Worm (Caenorhabditis elegans): ENCODE data around the gene pqn-22.
A peak's percentile ranks its signal among the peaks of the same experiment; 100 is the strongest.
"Not testable (repeated sequence)": the region's sequence is repeated elsewhere in the genome, so short reads cannot be mapped to it uniquely, and the experiment has no call there.

pqn-22 gene

ce11 chrIV:6033539-6033938 is at the start of gene pqn-22:
TSS of gene pqn-22 (minus strand) at chrIV:6033639.
- not testable (repeated sequence) for TF ChIP-seq pag-3 (tag; optimal IDR thresholded peaks at IDR 0.05; ENCODE audit: borderline replicate concordance); nfya-1 (tag; optimal IDR thresholded peaks at IDR 0.05); pha-4 (tag; optimal IDR thresholded peaks at IDR 0.05)

ce11 chrIV:6079925-6080324 is 46.5 kb upstream of the pqn-22 start, which contains the start of gene ugt-19:
TSS of gene ugt-19 (minus strand) at chrIV:6079952.
- TF ChIP-seq elt-2 (tag; optimal IDR thresholded peaks at IDR 0.05) (peak; percentile 19), Y22D7AL.16 (tag; optimal IDR thresholded peaks at IDR 0.05) (no peak)

ce11 chrIV:6076128-6076527 is 42.7 kb upstream of the pqn-22 start, which contains the start of gene cpg-20:
TSS of gene cpg-20 (minus strand) at chrIV:6076228.
- TF ChIP-seq nhr-232 (tag; optimal IDR thresholded peaks at IDR 0.05), result no peak
- TF ChIP-seq ceh-24 (tag; optimal IDR thresholded peaks at IDR 0.05), result no peak
- TF ChIP-seq pqm-1 (tag; optimal IDR thresholded peaks at IDR 0.05), result no peak
- TF ChIP-seq ceh-14 (tag; optimal IDR thresholded peaks at IDR 0.05), result no peak
- no peak for TF ChIP-seq ama-1 (optimal IDR thresholded peaks at IDR 0.05)
- TF ChIP-seq che-1 (tag; optimal IDR thresholded peaks at IDR 0.05), result no peak
- no peak for TF ChIP-seq ceh-30 (tag; optimal IDR thresholded peaks at IDR 0.05)
- no peak for TF ChIP-seq odd-2 (tag; optimal IDR thresholded peaks at IDR 0.05)

ce11 chrIV:6071026-6071425 is 37.6 kb upstream of the pqn-22 start:
- peak; percentile 72 for TF ChIP-seq nfya-1 (tag; optimal IDR thresholded peaks at IDR 0.05)
- no peak for TF ChIP-seq unc-3 (GFP tag; conservative IDR thresholded peaks at IDR 0.05)
- TF ChIP-seq unc-3 (tag; optimal IDR thresholded peaks at IDR 0.05), result no peak

- TF ChIP-seq unc-86 (tag; optimal IDR thresholded peaks at IDR 0.05), result no peak
- TF ChIP-seq unc-42 (tag; optimal IDR thresholded peaks at IDR 0.05), result peak; percentile 89
- peak; percentile 47 for TF ChIP-seq fkh-10 (GFP tag; optimal IDR thresholded peaks at IDR 0.05)
Measured at ce11 chrIV:6065186-6065585, 31.7 kb upstream of the pqn-22 start.

- TF ChIP-seq unc-42 (tag; optimal IDR thresholded peaks at IDR 0.05) (no peak), ceh-9 (tag; optimal IDR thresholded peaks at IDR 0.05) (no peak), odd-2 (tag; optimal IDR thresholded peaks at IDR 0.05) (no peak), K02D7.2 (tag; optimal IDR thresholded peaks at IDR 0.05) (no peak), unc-3 (GFP tag; conservative IDR thresholded peaks at IDR 0.05) (no peak), unc-3 (tag; optimal IDR thresholded peaks at IDR 0.05) (no peak), K09A11.1 (tag; optimal IDR thresholded peaks at IDR 0.05; ENCODE audit: insufficient read depth) (no peak), lim-6 (tag; optimal IDR thresholded peaks at IDR 0.05) (no peak), ztf-16 (tag; optimal IDR thresholded peaks at IDR 0.05) (no peak), C38D4.7 (GFP tag; optimal IDR thresholded peaks at IDR 0.05) (no peak), gmeb-2 (tag; optimal IDR thresholded peaks at IDR 0.05) (no peak), ceh-6 (GFP tag; optimal IDR thresholded peaks at IDR 0.05) (no peak), pqm-1 (tag; optimal IDR thresholded peaks at IDR 0.05) (no peak), ceh-45 (GFP tag; IDR thresholded peaks at IDR 0.05) (no peak), ceh-22 (tag; optimal IDR thresholded peaks at IDR 0.05) (no peak)
Measured at ce11 chrIV:6064657-6065056, 31.2 kb upstream of the pqn-22 start.

ce11 chrIV:6062078-6062477 is 28.6 kb upstream of the pqn-22 start:
- TF ChIP-seq hlh-13 (GFP tag; optimal IDR thresholded peaks at IDR 0.05) (no peak), hlh-8 (tag; optimal IDR thresholded peaks at IDR 0.05) (no peak), sox-4 (tag; optimal IDR thresholded peaks at IDR 0.05) (no peak), T23F11.4 (GFP tag; optimal IDR thresholded peaks at IDR 0.05) (no peak), odd-2 (tag; optimal IDR thresholded peaks at IDR 0.05) (no peak), pha-4 (tag; optimal IDR thresholded peaks at IDR 0.05) (no peak), tbx-2 (tag; optimal IDR thresholded peaks at IDR 0.05) (no peak), sdc-2 (tag; optimal IDR thresholded peaks at IDR 0.05) (no peak), ceh-34 (tag; optimal IDR thresholded peaks at IDR 0.05) (no peak), elt-2 (tag; optimal IDR thresholded peaks at IDR 0.05) (no peak), ceh-14 (tag; optimal IDR thresholded peaks at IDR 0.05) (no peak), dmd-4 (tag; optimal IDR thresholded peaks at IDR 0.05; ENCODE audit: borderline replicate concordance) (no peak), ama-1 (optimal IDR thresholded peaks at IDR 0.05) (no peak), pqm-1 (tag; optimal IDR thresholded peaks at IDR 0.05) (no peak), ceh-31 (tag; optimal IDR thresholded peaks at IDR 0.05) (no peak), lin-11 (tag; optimal IDR thresholded peaks at IDR 0.05) (no peak), ceh-19 (GFP tag; optimal IDR thresholded peaks at IDR 0.05) (no peak), ahr-1 (tag; optimal IDR thresholded peaks at IDR 0.05) (no peak), eyg-1 (tag; optimal IDR thresholded peaks at IDR 0.05) (no peak)

Data from whole organism, late embryonic.